Fruit fly (Drosophila melanogaster): ENCODE results near the gene CG5122.

CG5122 gene

DNA sequence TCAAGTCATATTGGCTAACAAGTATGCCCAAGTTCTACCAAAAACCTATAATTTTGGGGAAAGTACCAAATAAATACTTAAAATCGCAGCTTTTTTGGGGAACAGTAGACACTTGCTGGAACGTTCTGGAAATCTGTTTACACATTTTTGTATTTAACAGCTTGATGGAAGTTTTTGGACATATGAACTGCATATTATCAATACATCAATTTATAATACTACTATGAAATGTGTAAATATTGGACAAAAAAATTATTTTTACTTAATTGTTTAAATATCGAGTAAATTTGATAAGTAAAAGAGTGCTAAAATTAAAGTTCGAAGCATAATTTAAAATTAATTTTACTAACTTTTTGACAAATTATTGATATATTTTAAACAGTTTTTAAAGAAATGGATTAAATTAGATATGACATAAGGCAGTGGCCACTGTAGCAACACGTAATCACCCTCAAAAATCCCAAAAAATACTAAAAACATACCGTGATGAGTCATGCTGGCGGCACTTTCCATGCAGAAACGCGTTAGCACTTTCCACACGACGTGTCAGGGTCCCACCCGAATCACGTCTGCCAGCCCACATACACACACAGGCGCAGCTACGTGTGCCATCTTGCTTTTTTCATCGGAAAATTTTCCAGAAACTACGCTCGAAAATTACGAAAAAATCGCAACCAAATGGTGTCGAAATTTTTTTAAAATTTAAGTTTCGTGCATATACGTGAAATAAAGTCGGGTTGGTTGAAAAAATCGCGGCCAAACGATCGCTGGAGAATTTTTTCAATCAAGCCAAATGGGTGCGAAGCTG lies 34.8 kb downstream of the CG5122 start, which contains the start of gene Sirt1 (continued):
- TF ChIP-seq CG9215 (GFP tag; IDR thresholded peaks at IDR 0.05) (peak; percentile 88), MBD-R2 (GFP tag; IDR thresholded peaks at IDR 0.05) (no peak), prd (optimal IDR thresholded peaks at IDR 0.05) (no peak), prd (GFP tag; IDR thresholded peaks at IDR 0.05) (peak; percentile 89), Bdp1 (GFP tag; optimal IDR thresholded peaks at IDR 0.05) (peak; percentile 19), CG15011 (GFP tag; optimal IDR thresholded peaks at IDR 0.05) (peak; percentile 84), CG16779 (GFP tag; IDR thresholded peaks at IDR 0.05) (0 out of 2 replicates have a peak, but pooled peaks have one; percentile 21), NfI (GFP tag; optimal IDR thresholded peaks at IDR 0.05) (peak; percentile 81), CG1602 (GFP tag; optimal IDR thresholded peaks at IDR 0.05) (peak; percentile 91), lbe (GFP tag; optimal IDR thresholded peaks at IDR 0.05) (peak; percentile 32), stwl (tag; optimal IDR thresholded peaks at IDR 0.05) (peak; percentile 18), Hr39 (optimal IDR thresholded peaks at IDR 0.05) (no peak), Dll (GFP tag; IDR thresholded peaks at IDR 0.05; ENCODE audit: partially characterized antibody) (no peak; the same call in 3 of the 4 replicates), cwo (GFP tag; optimal IDR thresholded peaks at IDR 0.05) (peak; percentile 72), CG10565 (GFP tag; optimal IDR thresholded peaks at IDR 0.05) (no peak), CG17361 (GFP tag; IDR thresholded peaks at IDR 0.05) (peak; percentile 98), esg (GFP tag; conservative IDR thresholded peaks at IDR 0.05) (peak; percentile 83), Ptx1 (GFP tag; IDR thresholded peaks at IDR 0.05) (peak; percentile 89)

DNA sequence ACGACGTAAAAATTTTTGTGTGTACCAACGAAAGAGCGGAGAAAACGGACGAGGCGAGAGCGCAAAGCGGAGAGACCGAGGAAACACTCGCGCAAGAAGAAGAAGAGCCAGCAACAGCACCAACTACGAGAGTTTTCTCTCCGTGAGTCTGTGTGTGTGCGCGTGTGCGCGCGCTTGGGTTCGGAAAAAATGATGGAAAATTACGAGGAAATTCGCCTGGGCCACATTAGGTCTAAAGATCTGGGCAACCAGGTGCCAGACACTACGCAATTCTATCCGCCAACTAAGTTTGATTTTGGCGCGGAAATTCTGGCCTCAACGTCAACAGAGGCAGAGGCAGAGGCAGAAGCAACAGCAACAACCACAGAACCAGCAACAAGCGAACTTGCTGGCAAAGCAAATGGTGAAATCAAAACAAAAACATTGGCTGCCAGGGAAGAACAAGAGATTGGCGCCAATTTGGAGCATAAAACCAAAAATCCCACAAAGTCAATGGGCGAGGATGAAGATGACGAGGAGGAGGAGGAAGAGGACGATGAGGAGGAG lies 35.5 kb downstream of the CG5122 start, which contains the start of gene DnaJ-H:
Gene DnaJ-H (minus strand): TSS at position 271 of the 546 bp plus-strand sequence.
- TF ChIP-seq chif (GFP tag; optimal IDR thresholded peaks at IDR 0.05) (no peak), chinmo (GFP tag; IDR thresholded peaks at IDR 0.05; ENCODE audit: partially characterized antibody) (peak; percentile 51; the same call in 1 of the 4 replicates), CG15479 (GFP tag; optimal IDR thresholded peaks at IDR 0.05) (peak; percentile 39), Dp (GFP tag; optimal IDR thresholded peaks at IDR 0.05) (peak; percentile 47), CG4820 (GFP tag; optimal IDR thresholded peaks at IDR 0.05) (no peak), amos (GFP tag; IDR thresholded peaks at IDR 0.05; ENCODE audit: partially characterized antibody) (0 out of 2 replicates have a peak, but pooled peaks have one; percentile 9), scrt (GFP tag; optimal IDR thresholded peaks at IDR 0.05) (peak; percentile 46), sob (GFP tag; IDR thresholded peaks at IDR 0.05) (no peak; the same call in 1 of the 2 replicates), bbx (GFP tag; IDR thresholded peaks at IDR 0.05; ENCODE audit: partially characterized antibody) (peak; percentile 1; the same call in 1 of the 2 replicates), unc-4 (GFP tag; IDR thresholded peaks at IDR 0.05; ENCODE audit: partially characterized antibody) (0 out of 2 replicates have a peak, but pooled peaks have one; percentile 32), Adf1 (GFP tag; IDR thresholded peaks at IDR 0.05) (peak; percentile 22; the same call in 1 of the 2 replicates), ewg (GFP tag; optimal IDR thresholded peaks at IDR 0.05) (peak; percentile 81), CG30020 (tag; optimal IDR thresholded peaks at IDR 0.05) (no peak), CG11696 (GFP tag; IDR thresholded peaks at IDR 0.05) (no peak), CG11247 (GFP tag; IDR thresholded peaks at IDR 0.05) (no peak), eve (GFP tag; optimal IDR thresholded peaks at IDR 0.05) (no peak), Hr39 (optimal IDR thresholded peaks at IDR 0.05) (peak; percentile 83), MESR4 (GFP tag; optimal IDR thresholded peaks at IDR 0.05) (peak; percentile 37), CG1832 (GFP tag; optimal IDR thresholded peaks at IDR 0.05) (no peak), Scr (GFP tag; IDR thresholded peaks at IDR 0.05; ENCODE audit: partially characterized antibody) (0 out of 2 replicates have a peak, but pooled peaks have one; percentile 29), YL-1 (GFP tag; optimal IDR thresholded peaks at IDR 0.05) (peak; percentile 16), hkb (optimal IDR thresholded peaks at IDR 0.05) (no peak), hkb (GFP tag; IDR thresholded peaks at IDR 0.05) (peak; percentile 17; the same call in 1 of the 2 replicates), nom (GFP tag; optimal IDR thresholded peaks at IDR 0.05) (peak; percentile 28), wdn (GFP tag; IDR thresholded peaks at IDR 0.05) (no peak), CG4360 (GFP tag; IDR thresholded peaks at IDR 0.05) (0 out of 2 replicates have a peak, but pooled peaks have one; percentile 46), HLH54F (GFP tag; optimal IDR thresholded peaks at IDR 0.05) (no peak), Max (GFP tag; optimal IDR thresholded peaks at IDR 0.05) (peak; percentile 1), E2f1 (GFP tag; IDR thresholded peaks at IDR 0.05) (peak; percentile 21; the same call in 1 of the 2 replicates), CG18011 (GFP tag; optimal IDR thresholded peaks at IDR 0.05) (no peak), CG4404 (GFP tag; IDR thresholded peaks at IDR 0.05) (no peak)
